Worm (Caenorhabditis elegans) whole organism, L3 larva: Measurements from ENCODE around the gene C02F4.4.
A peak's percentile ranks its signal among the peaks of the same experiment; 100 is the strongest.

Source experiments
- ZK546.5 ChIP-seq: sonication (generic microtip); optimal IDR thresholded peaks from 2 replicates; lab custom pipeline; 2017; ENCODE audit warnings: missing biosample characterization, missing genetic modification characterization
- ama-1 ChIP-seq: fragments of 150-350 bp; optimal IDR thresholded peaks from 2 replicates; lab custom pipeline; 2018
- ceh-16 ChIP-seq: sonication (generic microtip); optimal IDR thresholded peaks from 2 replicates; lab custom pipeline; 2017; ENCODE audit warnings: missing biosample characterization, missing genetic modification characterization
- ceh-28 ChIP-seq: fragments of 150-350 bp; optimal IDR thresholded peaks from 2 replicates; lab custom pipeline; 2014; ENCODE audit warnings: missing biosample characterization, missing genetic modification reagents, missing genetic modification characterization
- ceh-82 ChIP-seq: fragments of 150-350 bp; optimal IDR thresholded peaks from 2 replicates; lab custom pipeline; 2014; ENCODE audit warnings: missing biosample characterization, missing genetic modification characterization
- daf-12 ChIP-seq: fragments of 150-350 bp; optimal IDR thresholded peaks from 2 replicates; lab custom pipeline; 2014; ENCODE audit warnings: missing biosample characterization, missing genetic modification reagents, missing genetic modification characterization
- egl-27 ChIP-seq: sonication (generic microtip); optimal IDR thresholded peaks from 4 replicates; lab custom pipeline; 2017; ENCODE audit warnings: missing biosample characterization, missing genetic modification reagents, missing genetic modification characterization
- egl-5 ChIP-seq: fragments of 150-350 bp; optimal IDR thresholded peaks from 2 replicates; lab custom pipeline; 2017; ENCODE audit warnings: missing biosample characterization, missing genetic modification reagents, missing genetic modification characterization, inconsistent platforms
- elt-1 ChIP-seq: fragments of 150-350 bp; optimal IDR thresholded peaks from 2 replicates; lab custom pipeline; 2014; ENCODE audit warnings: missing biosample characterization, missing genetic modification characterization
- elt-2 ChIP-seq: sonication (generic microtip); optimal IDR thresholded peaks from 2 replicates; lab custom pipeline; 2016; ENCODE audit warnings: missing genetic modification reagents, mild to moderate bottlenecking, missing genetic modification characterization, missing compliant biosample characterization
- eor-1 ChIP-seq, 2 experiments: fragments of 150-350 bp; optimal IDR thresholded peaks; 2 replicates each; lab custom pipeline; 2014 to 2018; ENCODE audit warnings: missing biosample characterization in 2 of 2, missing genetic modification characterization in 2 of 2
- fkh-10 ChIP-seq: sonication (generic microtip); optimal IDR thresholded peaks from 2 replicates; lab custom pipeline; 2017; ENCODE audit warnings: missing biosample characterization, missing genetic modification reagents, missing genetic modification characterization
- fkh-2 ChIP-seq: fragments of 150-350 bp; optimal IDR thresholded peaks from 2 replicates; lab custom pipeline; 2014; ENCODE audit warnings: missing biosample characterization, missing genetic modification reagents, missing genetic modification characterization
- fos-1 ChIP-seq: fragments of 150-350 bp; optimal IDR thresholded peaks from 2 replicates; lab custom pipeline; 2014; ENCODE audit warnings: missing biosample characterization, missing genetic modification characterization
- hmg-11 ChIP-seq: sonication (generic microtip); optimal IDR thresholded peaks from 2 replicates; lab custom pipeline; 2016; ENCODE audit warnings: missing genetic modification characterization, missing compliant biosample characterization
- jun-1 ChIP-seq: fragments of 150-350 bp; optimal IDR thresholded peaks from 2 replicates; lab custom pipeline; 2014; ENCODE audit warnings: missing biosample characterization, missing genetic modification reagents, missing genetic modification characterization
- lin-15B ChIP-seq: fragments of 150-350 bp; optimal IDR thresholded peaks from 2 replicates; lab custom pipeline; 2014; ENCODE audit warnings: missing biosample characterization, missing genetic modification characterization
- lin-39 ChIP-seq: fragments of 150-350 bp; optimal IDR thresholded peaks from 2 replicates; lab custom pipeline; 2018; ENCODE audit warnings: missing biosample characterization, missing genetic modification reagents, missing genetic modification characterization
- lsy-12 ChIP-seq: sonication (generic microtip); optimal IDR thresholded peaks from 2 replicates; lab custom pipeline; 2016; ENCODE audit warnings: mild to moderate bottlenecking, missing genetic modification characterization, missing compliant biosample characterization
- nfya-1 ChIP-seq: sonication (generic microtip); optimal IDR thresholded peaks from 2 replicates; lab custom pipeline; 2017; ENCODE audit warnings: missing genetic modification characterization, mild to moderate bottlenecking, missing compliant biosample characterization, antibody characterized with exemption, moderate library complexity; ENCODE audit not compliant: insufficient read depth
- nhr-12 ChIP-seq: fragments of 150-350 bp; optimal IDR thresholded peaks from 2 replicates; lab custom pipeline; 2014; ENCODE audit warnings: missing biosample characterization, missing genetic modification characterization
- nhr-23 ChIP-seq: fragments of 150-350 bp; optimal IDR thresholded peaks from 2 replicates; lab custom pipeline; 2014; ENCODE audit warnings: missing biosample characterization, missing genetic modification reagents, missing genetic modification characterization
- nhr-237 ChIP-seq: fragments of 150-350 bp; optimal IDR thresholded peaks from 2 replicates; lab custom pipeline; 2014; ENCODE audit warnings: missing biosample characterization, missing genetic modification characterization
- nhr-25 ChIP-seq: sonication (generic microtip); optimal IDR thresholded peaks from 2 replicates; lab custom pipeline; 2017; ENCODE audit warnings: missing biosample characterization, missing genetic modification characterization
- nhr-43 ChIP-seq: sonication (generic microtip); optimal IDR thresholded peaks from 2 replicates; lab custom pipeline; 2016; ENCODE audit warnings: mild to moderate bottlenecking, missing genetic modification characterization, missing compliant biosample characterization; ENCODE audit not compliant: poor library complexity, severe bottlenecking
- nhr-76 ChIP-seq: fragments of 150-350 bp; sonication (generic microtip); optimal IDR thresholded peaks from 5 replicates; lab custom pipeline; 2014; ENCODE audit warnings: missing biosample characterization, missing genetic modification characterization
- nhr-77 ChIP-seq: fragments of 150-350 bp; optimal IDR thresholded peaks from 2 replicates; lab custom pipeline; 2014; ENCODE audit warnings: missing biosample characterization, missing genetic modification characterization
- pha-4 ChIP-seq: fragments of 150-350 bp; optimal IDR thresholded peaks from 2 replicates; lab custom pipeline; 2014; ENCODE audit warnings: missing biosample characterization, missing genetic modification reagents, missing genetic modification characterization
- pqm-1 ChIP-seq: fragments of 150-350 bp; optimal IDR thresholded peaks from 2 replicates; lab custom pipeline; 2017; ENCODE audit warnings: missing biosample characterization, missing genetic modification characterization, inconsistent platforms
- sea-2 ChIP-seq: fragments of 150-350 bp; sonication (generic microtip); optimal IDR thresholded peaks from 4 replicates; lab custom pipeline; 2014; ENCODE audit warnings: missing biosample characterization, missing genetic modification reagents, missing genetic modification characterization
- snpc-4 ChIP-seq: fragments of 150-350 bp; optimal IDR thresholded peaks from 2 replicates; lab custom pipeline; 2014; ENCODE audit warnings: missing biosample characterization, missing genetic modification characterization
- tbx-2 ChIP-seq: sonication (generic microtip); optimal IDR thresholded peaks from 2 replicates; lab custom pipeline; 2016; ENCODE audit warnings: mild to moderate bottlenecking, missing genetic modification characterization, missing compliant biosample characterization
- unc-62 ChIP-seq: fragments of 150-350 bp; sonication (generic microtip); optimal IDR thresholded peaks from 4 replicates; lab custom pipeline; 2014; ENCODE audit warnings: missing biosample characterization, missing genetic modification reagents, missing genetic modification characterization
- ztf-11 ChIP-seq: fragments of 150-350 bp; optimal IDR thresholded peaks from 2 replicates; lab custom pipeline; 2014; ENCODE audit warnings: missing biosample characterization, missing genetic modification characterization
- ztf-4 ChIP-seq: fragments of 150-350 bp; optimal IDR thresholded peaks from 2 replicates; lab custom pipeline; 2014; ENCODE audit warnings: missing biosample characterization, missing genetic modification characterization

Gene C02F4.4

DNA sequence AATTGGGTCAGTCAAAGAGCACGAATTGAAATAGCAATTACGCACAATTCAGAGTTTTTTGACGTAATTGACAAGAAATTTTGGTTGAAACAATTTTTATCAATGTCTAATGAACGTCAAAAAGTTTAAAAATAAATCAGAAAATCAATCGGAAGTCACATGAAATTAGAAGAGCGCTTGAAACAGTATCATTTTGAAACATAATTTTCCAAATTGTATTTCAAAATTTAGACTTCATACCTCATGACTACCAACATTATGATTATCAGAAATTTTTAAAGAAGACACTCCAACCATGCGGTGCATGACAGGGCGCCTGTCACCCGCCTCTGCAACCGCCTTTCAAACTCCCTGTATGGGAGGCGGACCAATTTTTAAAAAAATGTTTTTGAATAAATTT lies 1.8 kb downstream of the C02F4.4 start:
- TF ChIP-seq lin-39 (tag; lab: Kevin White, UChicago) = no peak
- peak; percentile 9 for TF ChIP-seq pha-4 (tag; lab: Kevin White, UChicago)
- TF ChIP-seq fkh-2 (tag; lab: Kevin White, UChicago) = no peak
- peak; percentile 77 for TF ChIP-seq elt-2 (tag; lab: Kevin White, UChicago)

DNA sequence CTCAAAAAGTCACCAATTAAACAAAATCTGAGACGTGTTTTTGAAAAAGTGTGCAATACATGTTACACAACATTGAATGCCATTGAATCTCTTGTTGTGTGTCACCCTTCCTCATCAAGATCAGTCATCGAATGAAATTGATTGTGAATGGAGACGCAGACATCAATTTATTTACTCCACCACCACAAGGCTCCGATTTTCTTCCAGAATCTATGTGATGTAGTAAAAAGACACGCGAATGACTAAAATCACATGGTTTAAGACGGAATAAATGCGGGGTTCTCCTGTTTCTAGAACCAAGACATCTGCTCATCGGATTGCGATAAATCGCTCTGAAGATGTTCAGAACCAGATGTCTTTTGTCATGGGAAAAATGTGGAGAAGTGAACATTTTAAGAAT lies 2.3 kb downstream of the C02F4.4 start:
- TF ChIP-seq ceh-82 (no peak), nfya-1 (tag; lab: Kevin White, UChicago) (peak; percentile 26), ztf-4 (tag; lab: Kevin White, UChicago) (no peak), unc-62 (GFP tag; lab: Kevin White, UChicago) (no peak), nhr-77 (tag; lab: Kevin White, UChicago) (no peak), fkh-10 (GFP tag; lab: Kevin White, UChicago) (no peak), hmg-11 (tag; lab: Kevin White, UChicago) (no peak), snpc-4 (tag; lab: Kevin White, UChicago) (no peak), sea-2 (no peak), eor-1 (tag; optimal IDR thresholded peaks at IDR 0.05; lab: Kevin White, UChicago) (no peak), elt-2 (tag; lab: Kevin White, UChicago) (no peak), tbx-2 (tag; lab: Kevin White, UChicago) (no peak), ceh-28 (tag; lab: Kevin White, UChicago) (no peak), ztf-11 (tag; lab: Kevin White, UChicago) (no peak), nhr-237 (tag; lab: Kevin White, UChicago) (no peak), lsy-12 (no peak), egl-5 (tag; lab: Kevin White, UChicago) (peak; percentile 64), lin-39 (tag; lab: Kevin White, UChicago) (peak; percentile 45)

DNA sequence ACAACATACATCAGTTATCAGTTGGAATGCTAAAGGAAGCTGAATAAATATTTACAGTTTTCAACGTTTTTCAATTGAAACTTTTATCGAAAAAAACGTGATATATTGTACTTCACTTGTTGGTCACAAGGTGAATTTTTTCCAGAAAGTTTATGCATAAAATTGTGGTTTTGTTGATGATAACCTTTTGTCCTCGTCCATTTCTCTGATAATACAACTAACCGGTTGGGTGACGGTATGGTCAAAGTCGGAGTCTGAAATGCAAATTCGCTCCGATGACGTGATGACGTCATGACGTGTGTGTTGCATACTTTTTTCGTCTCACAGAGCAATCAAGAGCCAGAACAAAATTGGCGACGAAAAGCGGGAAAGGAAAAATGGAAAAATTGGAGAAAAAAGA lies 3.6 kb downstream of the C02F4.4 start:
- no peak for TF ChIP-seq daf-12
- no peak for TF ChIP-seq lin-15B (tag; lab: Kevin White, UChicago)
- no peak for TF ChIP-seq nhr-23 (tag; lab: Kevin White, UChicago)
- TF ChIP-seq nhr-76 (tag; lab: Kevin White, UChicago) = no peak
- TF ChIP-seq ceh-16 (tag; lab: Kevin White, UChicago) = no peak
- TF ChIP-seq egl-27 (tag; lab: Kevin White, UChicago) = no peak
- TF ChIP-seq nfya-1 (tag; lab: Kevin White, UChicago) = peak; percentile 8
- TF ChIP-seq nhr-12 (tag; lab: Kevin White, UChicago) = no peak
- no peak for TF ChIP-seq elt-1 (tag; lab: Kevin White, UChicago)
- TF ChIP-seq pha-4 (tag; lab: Kevin White, UChicago) = peak; percentile 84
- TF ChIP-seq fos-1 (tag; lab: Kevin White, UChicago) = no peak
- TF ChIP-seq elt-2 (tag; lab: Kevin White, UChicago) = peak; percentile 94
- TF ChIP-seq lin-39 (tag; lab: Kevin White, UChicago) = no peak
- TF ChIP-seq nhr-43 (tag; lab: Kevin White, UChicago) = no peak
- TF ChIP-seq unc-62 (GFP tag; lab: Kevin White, UChicago) = no peak
- TF ChIP-seq nhr-77 (tag; lab: Kevin White, UChicago) = no peak
- no peak for TF ChIP-seq ZK546.5 (tag; lab: Kevin White, UChicago)
- TF ChIP-seq jun-1 = peak; percentile 77
- no peak for TF ChIP-seq fkh-2 (tag; lab: Kevin White, UChicago)
- peak; percentile 90 for TF ChIP-seq pqm-1 (tag; lab: Kevin White, UChicago)
- TF ChIP-seq ama-1 = no peak

DNA sequence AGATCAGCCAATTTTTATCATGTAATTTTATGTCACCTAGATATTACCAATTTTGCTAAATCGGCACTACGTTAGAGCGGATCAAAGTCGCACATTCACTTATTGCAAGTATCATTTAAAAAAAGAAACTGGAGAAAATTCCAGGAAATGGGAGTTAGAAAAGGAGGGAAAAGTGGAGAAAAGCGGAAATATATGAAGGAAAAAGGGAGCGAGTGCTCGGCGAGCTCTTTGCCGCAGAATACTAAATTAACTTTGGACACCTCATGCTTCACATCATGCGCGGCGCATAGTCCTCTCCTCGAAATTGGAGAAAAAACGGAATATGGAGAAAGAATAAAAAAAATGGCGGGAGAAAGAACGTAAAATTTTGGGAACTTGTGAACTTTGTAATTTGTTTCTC lies 7.4 kb downstream of the C02F4.4 start:
- peak; percentile 5 for TF ChIP-seq hmg-11 (tag; lab: Kevin White, UChicago)
- TF ChIP-seq nhr-25 = no peak
- no peak for TF ChIP-seq elt-2 (tag; lab: Kevin White, UChicago)
- TF ChIP-seq nfya-1 (tag; lab: Kevin White, UChicago) = peak; percentile 55
- no peak for TF ChIP-seq nhr-43 (tag; lab: Kevin White, UChicago)
- TF ChIP-seq fkh-10 (GFP tag; lab: Kevin White, UChicago) = peak; percentile 86
